Worm (Caenorhabditis elegans): ENCODE results near the gene F21G4.5.

DNA sequence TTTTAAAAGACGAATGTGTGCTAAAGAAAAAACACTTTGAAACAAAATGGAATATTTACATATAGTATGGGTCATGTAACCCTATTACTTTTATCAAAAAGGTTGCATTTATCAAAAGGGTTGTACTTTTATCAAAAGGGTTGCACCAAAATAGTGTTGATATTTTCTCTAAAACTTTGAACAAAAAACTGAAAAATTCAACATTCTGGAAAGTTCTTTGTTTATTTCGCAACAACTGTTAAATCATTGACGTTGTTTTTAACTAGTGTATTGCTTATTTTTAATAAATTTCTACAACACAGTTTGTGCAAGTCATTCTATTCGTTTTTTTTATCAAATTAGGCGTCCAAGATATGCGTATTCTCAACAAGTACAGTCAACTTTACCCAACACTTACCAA, 32.6 kb downstream of the F21G4.5 start, which contains the start of the genes C17G1.5 and C17G1.14:
- TF ChIP-seq zim-3 (tag; optimal IDR thresholded peaks at IDR 0.05) = no peak
- no peak for TF ChIP-seq F22D6.2 (tag; optimal IDR thresholded peaks at IDR 0.05)
- TF ChIP-seq atf-7 (tag; optimal IDR thresholded peaks at IDR 0.05) = no peak
- no peak for TF ChIP-seq pha-4 (tag; optimal IDR thresholded peaks at IDR 0.05)
- no peak for TF ChIP-seq lin-35 (GFP tag; optimal IDR thresholded peaks at IDR 0.05)
- no peak for TF ChIP-seq nhr-120 (GFP tag; IDR thresholded peaks at IDR 0.05)

All from whole organism, young adult.